Fruit fly (Drosophila melanogaster) whole organism, pupa: Measurements from ENCODE around the gene insv.

ENCODE experiments used
- CG10348 ChIP-seq: fragments of 200-800 bp; sonication (Bioruptor generic); IDR thresholded peaks from 2 replicates; pipeline ENCODE4 v1.3.6; 2022; ENCODE audit warnings: missing biosample characterization, missing genetic modification characterization
- CG12605 ChIP-seq: fragments of 200-800 bp; sonication (Bioruptor generic); IDR thresholded peaks from 2 replicates; pipeline ENCODE4 v1.3.6; 2022; ENCODE audit warnings: missing biosample characterization, missing genetic modification characterization
- CG13204 ChIP-seq: fragments of 200-800 bp; sonication (Bioruptor generic); optimal IDR thresholded peaks from 2 replicates; lab custom pipeline; 2018; ENCODE audit warnings: missing biosample characterization, mild to moderate bottlenecking, missing genetic modification characterization, moderate library complexity
- CG14655 ChIP-seq: fragments of 200-800 bp; sonication (Bioruptor generic); optimal IDR thresholded peaks from 3 replicates; lab custom pipeline; 2017; ENCODE audit warnings: mild to moderate bottlenecking, missing biosample characterization, missing genetic modification reagents, missing genetic modification characterization
- CG15710 ChIP-seq: fragments of 200-800 bp; sonication (Bioruptor generic); optimal IDR thresholded peaks from 2 replicates; lab custom pipeline; 2018; ENCODE audit warnings: missing biosample characterization, mild to moderate bottlenecking, missing genetic modification characterization, moderate library complexity
- CG17806 ChIP-seq: fragments of 200-800 bp; sonication (Bioruptor generic); optimal IDR thresholded peaks from 2 replicates; lab custom pipeline; 2018; ENCODE audit warnings: missing biosample characterization, mild to moderate bottlenecking, missing genetic modification characterization, moderate library complexity
- CG32121 ChIP-seq: fragments of 200-800 bp; sonication (Bioruptor generic); IDR thresholded peaks from 2 replicates; pipeline ENCODE4 v1.3.6; 2022; ENCODE audit warnings: missing biosample characterization, missing genetic modification characterization
- CG34367 ChIP-seq: fragments of 200-800 bp; sonication (Bioruptor generic); optimal IDR thresholded peaks from 2 replicates; lab custom pipeline; 2018; ENCODE audit warnings: missing biosample characterization, mild to moderate bottlenecking, missing genetic modification characterization
- CG4496 ChIP-seq: fragments of 200-800 bp; sonication (Bioruptor generic); IDR thresholded peaks from 3 replicates; pipeline ENCODE4 v1.3.6; 2022; ENCODE audit warnings: missing biosample characterization, missing genetic modification characterization
- CG8159 ChIP-seq: fragments of 200-800 bp; sonication (Bioruptor generic); optimal IDR thresholded peaks from 3 replicates; lab custom pipeline; 2018; ENCODE audit warnings: missing biosample characterization, mild to moderate bottlenecking, missing genetic modification characterization, moderate library complexity
- CG8301 ChIP-seq: fragments of 200-800 bp; sonication (Bioruptor generic); optimal IDR thresholded peaks from 2 replicates; lab custom pipeline; 2018; ENCODE audit warnings: missing biosample characterization, mild to moderate bottlenecking, missing genetic modification characterization
- CG9948 ChIP-seq: fragments of 200-800 bp; sonication (Bioruptor generic); optimal IDR thresholded peaks from 2 replicates; lab custom pipeline; 2018; ENCODE audit warnings: missing biosample characterization, mild to moderate bottlenecking, missing genetic modification characterization, moderate library complexity
- D1 ChIP-seq: fragments of 200-800 bp; sonication (Bioruptor generic); optimal IDR thresholded peaks from 2 replicates; lab custom pipeline; 2018; ENCODE audit warnings: missing biosample characterization, mild to moderate bottlenecking, missing genetic modification characterization, moderate library complexity
- EcR ChIP-seq: fragments of 200-800 bp; sonication (Bioruptor generic); optimal IDR thresholded peaks from 3 replicates; lab custom pipeline; 2019; ENCODE audit warnings: missing biosample characterization, missing genetic modification characterization, mild to moderate bottlenecking, moderate library complexity, missing genetic modification reagents
- Ets98B ChIP-seq: fragments of 200-800 bp; sonication (Bioruptor generic); IDR thresholded peaks from 2 replicates; pipeline ENCODE4 v1.3.6; 2022; ENCODE audit warnings: missing biosample characterization, missing genetic modification characterization
- Pif1A ChIP-seq: fragments of 200-800 bp; sonication (Bioruptor generic); optimal IDR thresholded peaks from 3 replicates; lab custom pipeline; 2016; ENCODE audit warnings: missing biosample characterization, missing genetic modification characterization
- Pif1B ChIP-seq: fragments of 200-800 bp; sonication (Bioruptor generic); optimal IDR thresholded peaks from 3 replicates; lab custom pipeline; 2016; ENCODE audit warnings: missing biosample characterization, missing genetic modification characterization
- Snoo ChIP-seq: fragments of 200-800 bp; sonication (Bioruptor generic); optimal IDR thresholded peaks from 3 replicates; lab custom pipeline; 2017; ENCODE audit warnings: missing biosample characterization, mild to moderate bottlenecking, missing genetic modification characterization, inconsistent platforms
- fd96Ca ChIP-seq: fragments of 200-800 bp; sonication (Bioruptor generic); IDR thresholded peaks from 3 replicates; pipeline ENCODE4 v1.3.6; 2022; ENCODE audit warnings: missing biosample characterization, missing genetic modification characterization
- gl ChIP-seq: fragments of 200-800 bp; sonication (Bioruptor generic); optimal IDR thresholded peaks from 2 replicates; lab custom pipeline; 2018; ENCODE audit warnings: missing biosample characterization, mild to moderate bottlenecking, missing genetic modification characterization
- rn ChIP-seq: fragments of 200-800 bp; sonication (Bioruptor generic); IDR thresholded peaks from 2 replicates; pipeline ENCODE4 v1.3.6; 2022; ENCODE audit warnings: missing biosample characterization, missing genetic modification characterization

Gene insv

dm6 chr2L:2576565-2577360 lies at the start of gene insv:
TSS of gene insv (minus strand) at chr2L:2576997.
- TF ChIP-seq fd96Ca (GFP tag; lab: Robert Waterston, UW): no peak
- peak; percentile 3 for TF ChIP-seq CG15710 (tag; lab: Kevin White, UChicago)

- TF ChIP-seq Ets98B (GFP tag; lab: Robert Waterston, UW): no peak
Observed at dm6 chr2L:2623947-2624346, 47.1 kb upstream of the insv start.

- TF ChIP-seq CG13204 (no peak), D1 (tag; lab: Kevin White, UChicago) (no peak), CG17806 (tag; lab: Kevin White, UChicago) (no peak), CG12605 (GFP tag; lab: Robert Waterston, UW) (no peak), EcR (no peak), CG34367 (tag; lab: Kevin White, UChicago) (no peak), Pif1A (GFP tag; lab: Kevin White, UChicago) (no peak), fd96Ca (GFP tag; lab: Robert Waterston, UW) (no peak), CG10348 (GFP tag; lab: Robert Waterston, UW) (no peak), CG4496 (GFP tag; lab: Robert Waterston, UW) (no peak), CG8301 (no peak), Ets98B (GFP tag; lab: Robert Waterston, UW) (no peak), CG9948 (tag; lab: Kevin White, UChicago) (no peak), Snoo (tag; lab: Kevin White, UChicago) (no peak), Pif1B (no peak), CG32121 (no peak), rn (GFP tag; lab: Robert Waterston, UW) (no peak), CG14655 (GFP tag; lab: Kevin White, UChicago) (no peak), CG15710 (tag; lab: Kevin White, UChicago) (no peak), gl (tag; lab: Kevin White, UChicago) (no peak)
Observed at dm6 chr2L:2619887-2620286, 43.1 kb upstream of the insv start, which contains the start of gene CG43403. TSS of gene CG43403 (plus strand) at chr2L:2620187.

- TF ChIP-seq CG8159: no peak
- no peak for TF ChIP-seq fd96Ca (GFP tag; lab: Robert Waterston, UW)
- no peak for TF ChIP-seq EcR
- no peak for TF ChIP-seq Pif1B
- no peak for TF ChIP-seq Pif1A (GFP tag; lab: Kevin White, UChicago)
- TF ChIP-seq Snoo (tag; lab: Kevin White, UChicago): no peak
- no peak for TF ChIP-seq CG34367 (tag; lab: Kevin White, UChicago)
- TF ChIP-seq rn (GFP tag; lab: Robert Waterston, UW): no peak
- TF ChIP-seq CG12605 (GFP tag; lab: Robert Waterston, UW): no peak
- TF ChIP-seq Ets98B (GFP tag; lab: Robert Waterston, UW): no peak
- TF ChIP-seq CG17806 (tag; lab: Kevin White, UChicago): no peak
- TF ChIP-seq CG10348 (GFP tag; lab: Robert Waterston, UW): no peak
- no peak for TF ChIP-seq gl (tag; lab: Kevin White, UChicago)
- no peak for TF ChIP-seq D1 (tag; lab: Kevin White, UChicago)
- TF ChIP-seq CG13204: no peak
- TF ChIP-seq CG15710 (tag; lab: Kevin White, UChicago): no peak
- no peak for TF ChIP-seq CG32121
- TF ChIP-seq CG4496 (GFP tag; lab: Robert Waterston, UW): no peak
Observed at dm6 chr2L:2609694-2610093, 32.9 kb upstream of the insv start, which contains the start of gene CG15395. TSS of gene CG15395 (plus strand) at chr2L:2609994.

- no peak for TF ChIP-seq EcR
- TF ChIP-seq CG8159: peak; percentile 35
- no peak for TF ChIP-seq Pif1B
Observed at dm6 chr2L:2606725-2607124, 29.9 kb upstream of the insv start.

dm6 chr2L:2591569-2591968 lies 14.8 kb upstream of the insv start, which contains the start of gene CG15394:
TSS of gene CG15394 (plus strand) at chr2L:2591869.
- no peak for TF ChIP-seq fd96Ca (GFP tag; lab: Robert Waterston, UW)
- TF ChIP-seq EcR: no peak
- TF ChIP-seq, all 21 proteins: peak for 0

- TF ChIP-seq CG4496 (GFP tag; lab: Robert Waterston, UW) (0 out of 3 replicates have a peak, but pooled peaks have one; percentile 32), CG10348 (GFP tag; lab: Robert Waterston, UW) (no peak)
Observed at dm6 chr2L:2585285-2585684, 8.5 kb upstream of the insv start, which contains the start of gene Drp1. TSS of gene Drp1 (minus strand) at chr2L:2585430.
